Worm (Caenorhabditis elegans) whole organism, young adult: ENCODE data around the gene praf-3.

Experiments used
- B0019.2 ChIP-seq: fragments of 200-800 bp; sonication (Bioruptor generic); conservative IDR thresholded peaks from 2 replicates; pipeline ENCODE4 v1.3.6; 2022; ENCODE audit warnings: missing genetic modification reagents, missing genetic modification characterization, missing compliant biosample characterization
- C17E4.6 ChIP-seq: fragments of 200-800 bp; sonication (Bioruptor generic); IDR thresholded peaks from 2 replicates; pipeline ENCODE4 v1.3.6; 2022; ENCODE audit warnings: missing genetic modification reagents, missing genetic modification characterization, missing compliant biosample characterization
- D2030.7 ChIP-seq: fragments of 200-800 bp; sonication (Bioruptor generic); IDR thresholded peaks from 2 replicates; pipeline ENCODE4 v1.3.6; 2022; ENCODE audit warnings: missing genetic modification reagents, missing genetic modification characterization, missing compliant biosample characterization
- F33H1.4 ChIP-seq: fragments of 200-800 bp; sonication (Bioruptor generic); IDR thresholded peaks from 2 replicates; pipeline ENCODE4 v1.3.6; 2022; ENCODE audit warnings: missing genetic modification reagents, missing genetic modification characterization, missing compliant biosample characterization
- F37B4.10 ChIP-seq: fragments of 200-800 bp; sonication (Bioruptor generic); IDR thresholded peaks from 2 replicates; pipeline ENCODE4 v1.3.6; 2022; ENCODE audit warnings: missing genetic modification characterization, missing compliant biosample characterization
- F52B5.7 ChIP-seq: sonication (generic microtip); optimal IDR thresholded peaks from 2 replicates; lab custom pipeline; 2016; ENCODE audit warnings: mild to moderate bottlenecking, missing genetic modification characterization, missing compliant biosample characterization
- F55B11.4 ChIP-seq: sonication (generic microtip); optimal IDR thresholded peaks from 2 replicates; lab custom pipeline; 2016; ENCODE audit warnings: missing compliant biosample characterization, missing genetic modification characterization, borderline replicate concordance; ENCODE audit not compliant: insufficient read depth
- F57C9.4 ChIP-seq: sonication (generic microtip); optimal IDR thresholded peaks from 2 replicates; lab custom pipeline; 2017; ENCODE audit warnings: mild to moderate bottlenecking, missing genetic modification characterization, missing compliant biosample characterization
- T07F8.4 ChIP-seq: sonication (generic microtip); optimal IDR thresholded peaks from 2 replicates; lab custom pipeline; 2016; ENCODE audit warnings: mild to moderate bottlenecking, missing genetic modification characterization, moderate library complexity, missing compliant biosample characterization
- Y53G8AR.9 ChIP-seq: fragments of 200-800 bp; sonication (Bioruptor generic); conservative IDR thresholded peaks from 2 replicates; pipeline ENCODE4 v1.3.6; 2022; ENCODE audit warnings: missing genetic modification reagents, missing genetic modification characterization, missing compliant biosample characterization
- Y56A3A.18 ChIP-seq: fragments of 200-800 bp; sonication (Bioruptor generic); IDR thresholded peaks from 2 replicates; pipeline ENCODE4 v1.3.6; 2022; ENCODE audit warnings: missing genetic modification reagents, missing genetic modification characterization, missing compliant biosample characterization
- Y79H2A.3 ChIP-seq: fragments of 200-800 bp; sonication (Bioruptor generic); conservative IDR thresholded peaks from 2 replicates; pipeline ENCODE4 v1.3.6; 2022; ENCODE audit warnings: missing genetic modification reagents, missing genetic modification characterization, missing compliant biosample characterization
- Y95B8A.8 ChIP-seq: fragments of 200-800 bp; sonication (Bioruptor generic); IDR thresholded peaks from 2 replicates; pipeline ENCODE4 v1.3.6; 2022; ENCODE audit warnings: missing genetic modification reagents, missing genetic modification characterization, missing compliant biosample characterization
- ZK185.1 ChIP-seq: sonication (generic microtip); optimal IDR thresholded peaks from 2 replicates; lab custom pipeline; 2016; ENCODE audit warnings: mild to moderate bottlenecking, missing genetic modification characterization, missing compliant biosample characterization; ENCODE audit not compliant: poor library complexity, severe bottlenecking
- ama-1 ChIP-seq, 3 experiments: fragments of 150-350 bp in 1 of 3; sonication (generic microtip) in 2 of 3; optimal IDR thresholded peaks; 2 replicates each; lab custom pipeline; 2014 to 2018; ENCODE audit warnings: missing biosample characterization in 2 of 3, missing genetic modification characterization in 2 of 3, missing genetic modification reagents in 2 of 3
- aptf-3 ChIP-seq: fragments of 200-800 bp; sonication (Bioruptor generic); IDR thresholded peaks from 2 replicates; pipeline ENCODE4 v1.3.6; 2022; ENCODE audit warnings: missing genetic modification characterization, missing compliant biosample characterization
- atf-7 ChIP-seq: sonication (generic microtip); optimal IDR thresholded peaks from 2 replicates; lab custom pipeline; 2017; ENCODE audit warnings: mild to moderate bottlenecking, missing genetic modification characterization, missing compliant biosample characterization
- athp-1 ChIP-seq: sonication (generic microtip); optimal IDR thresholded peaks from 2 replicates; lab custom pipeline; 2017; ENCODE audit warnings: mild to moderate bottlenecking, missing genetic modification characterization, missing compliant biosample characterization
- attf-5 ChIP-seq: fragments of 200-800 bp; sonication (Bioruptor generic); optimal IDR thresholded peaks from 2 replicates; lab custom pipeline; 2018; ENCODE audit warnings: mild to moderate bottlenecking, missing genetic modification characterization, missing compliant biosample characterization
- ccch-3 ChIP-seq: fragments of 200-800 bp; sonication (Bioruptor generic); optimal IDR thresholded peaks from 2 replicates; lab custom pipeline; 2018; ENCODE audit warnings: mild to moderate bottlenecking, missing genetic modification characterization, missing compliant biosample characterization
- ceh-40 ChIP-seq: fragments of 200-800 bp; sonication (Bioruptor generic); IDR thresholded peaks from 2 replicates; pipeline ENCODE4 v1.3.6; 2022; ENCODE audit warnings: missing genetic modification characterization, missing compliant biosample characterization
- ceh-79 ChIP-seq: sonication (generic microtip); optimal IDR thresholded peaks from 2 replicates; lab custom pipeline; 2017; ENCODE audit warnings: mild to moderate bottlenecking, missing genetic modification characterization, missing compliant biosample characterization
- chd-7 ChIP-seq: sonication (generic microtip); optimal IDR thresholded peaks from 2 replicates; lab custom pipeline; 2016; ENCODE audit warnings: mild to moderate bottlenecking, missing genetic modification characterization, moderate library complexity, missing compliant biosample characterization
- die-1 ChIP-seq: sonication (generic microtip); optimal IDR thresholded peaks from 2 replicates; lab custom pipeline; 2016; ENCODE audit warnings: missing genotype, mild to moderate bottlenecking, missing genetic modification characterization, missing compliant biosample characterization
- dpl-1 ChIP-seq: fragments of 150-350 bp; optimal IDR thresholded peaks from 2 replicates; lab custom pipeline; 2014; ENCODE audit warnings: missing biosample characterization, missing genetic modification reagents, missing genetic modification characterization
- egl-18 ChIP-seq: fragments of 200-800 bp; sonication (Bioruptor generic); IDR thresholded peaks from 2 replicates; pipeline ENCODE4 v1.3.6; 2022; ENCODE audit warnings: missing genetic modification reagents, missing genetic modification characterization, missing compliant biosample characterization
- gei-17 ChIP-seq: fragments of 200-800 bp; sonication (Bioruptor generic); optimal IDR thresholded peaks from 2 replicates; lab custom pipeline; 2018; ENCODE audit warnings: mild to moderate bottlenecking, missing genetic modification characterization, missing compliant biosample characterization
- hmg-20 ChIP-seq: fragments of 200-800 bp; sonication (Bioruptor generic); IDR thresholded peaks from 2 replicates; pipeline ENCODE4 v1.3.6; 2022; ENCODE audit warnings: missing genetic modification reagents, missing genetic modification characterization, missing compliant biosample characterization
- hrde-1 ChIP-seq: sonication (generic microtip); optimal IDR thresholded peaks from 2 replicates; lab custom pipeline; 2016; ENCODE audit warnings: missing genetic modification characterization, mild to moderate bottlenecking, missing compliant biosample characterization, moderate library complexity, missing genotype, missing genetic modification reagents, borderline replicate concordance
- hsf-1 ChIP-seq: fragments of 200-800 bp; sonication (Bioruptor generic); IDR thresholded peaks from 2 replicates; pipeline ENCODE4 v1.3.6; 2022; ENCODE audit warnings: missing genetic modification reagents, missing genetic modification characterization, missing compliant biosample characterization
- lsl-1 ChIP-seq: fragments of 200-800 bp; sonication (Bioruptor generic); optimal IDR thresholded peaks from 2 replicates; lab custom pipeline; 2018; ENCODE audit warnings: mild to moderate bottlenecking, missing genetic modification characterization, moderate library complexity, missing compliant biosample characterization
- lsy-27 ChIP-seq: sonication (generic microtip); optimal IDR thresholded peaks from 2 replicates; lab custom pipeline; 2017; ENCODE audit warnings: missing genetic modification characterization, mild to moderate bottlenecking, missing compliant biosample characterization, antibody characterized with exemption, missing genotype, borderline replicate concordance; ENCODE audit not compliant: insufficient read depth
- mcd-1 ChIP-seq: fragments of 200-800 bp; sonication (Bioruptor generic); IDR thresholded peaks from 2 replicates; pipeline ENCODE4 v1.3.6; 2022; ENCODE audit warnings: missing genetic modification reagents, missing genetic modification characterization, missing compliant biosample characterization
- pbrm-1 ChIP-seq: fragments of 200-800 bp; sonication (Bioruptor generic); IDR thresholded peaks from 2 replicates; pipeline ENCODE4 v1.3.6; 2022; ENCODE audit warnings: missing genetic modification reagents, missing genetic modification characterization, missing compliant biosample characterization
- pha-4 ChIP-seq: fragments of 150-350 bp; sonication (generic microtip); optimal IDR thresholded peaks from 2 replicates; lab custom pipeline; 2014; ENCODE audit warnings: missing biosample characterization, missing genetic modification reagents, missing genetic modification characterization
- repo-1 ChIP-seq: sonication (generic microtip); optimal IDR thresholded peaks from 2 replicates; lab custom pipeline; 2017; ENCODE audit warnings: mild to moderate bottlenecking, missing genetic modification characterization, missing compliant biosample characterization
- snpc-1.3 ChIP-seq: sonication (generic microtip); optimal IDR thresholded peaks from 2 replicates; lab custom pipeline; 2017; ENCODE audit warnings: missing genetic modification characterization, mild to moderate bottlenecking, missing compliant biosample characterization, antibody characterized with exemption, moderate library complexity, missing genotype, missing genetic modification reagents; ENCODE audit not compliant: insufficient read depth
- somi-1 ChIP-seq: fragments of 200-800 bp; sonication (Bioruptor generic); optimal IDR thresholded peaks from 2 replicates; lab custom pipeline; 2018; ENCODE audit warnings: mild to moderate bottlenecking, missing genetic modification characterization, missing compliant biosample characterization
- tlf-1 ChIP-seq: fragments of 200-800 bp; sonication (Bioruptor generic); optimal IDR thresholded peaks from 2 replicates; lab custom pipeline; 2018; ENCODE audit warnings: mild to moderate bottlenecking, missing genetic modification characterization, missing compliant biosample characterization
- unc-62 ChIP-seq: fragments of 150-350 bp; optimal IDR thresholded peaks from 2 replicates; lab custom pipeline; 2014; ENCODE audit warnings: missing biosample characterization, missing genetic modification reagents, missing genetic modification characterization
- ztf-22 ChIP-seq: fragments of 200-800 bp; sonication (Bioruptor generic); optimal IDR thresholded peaks from 2 replicates; lab custom pipeline; 2018; ENCODE audit warnings: mild to moderate bottlenecking, missing genetic modification characterization, moderate library complexity, missing compliant biosample characterization
- ztf-25 ChIP-seq: fragments of 200-800 bp; sonication (Bioruptor generic); IDR thresholded peaks from 2 replicates; pipeline ENCODE4 v1.3.6; 2022; ENCODE audit warnings: missing genetic modification reagents, missing genetic modification characterization, missing compliant biosample characterization

Gene praf-3

DNA sequence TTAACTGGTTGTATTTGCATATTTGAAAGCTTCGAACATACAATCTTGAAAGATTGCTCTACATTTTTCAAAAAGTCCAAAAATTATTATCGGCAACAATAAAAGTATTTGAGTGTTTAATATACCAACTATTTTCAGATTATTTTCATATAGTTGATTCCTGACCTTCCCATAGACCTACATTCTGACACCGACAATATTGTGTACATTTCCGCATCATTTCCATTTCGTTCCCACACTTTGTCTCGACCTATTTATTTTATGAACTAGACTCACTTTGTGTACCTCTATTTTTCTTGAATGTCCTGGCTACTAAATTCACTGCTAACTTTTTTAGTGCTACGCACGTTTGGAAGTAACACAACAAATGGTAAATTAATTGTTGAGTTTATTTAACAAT lies 37.4 kb upstream of the praf-3 start, which contains the start of gene lgc-5:
Gene lgc-5 (plus strand): TSS at position 301 of the 400 bp plus-strand sequence.
- TF ChIP-seq Y95B8A.8 (no peak), dpl-1 (GFP tag; lab: Kevin White, UChicago) (no peak), T07F8.4 (tag; lab: Kevin White, UChicago) (no peak), hsf-1 (GFP tag; lab: Robert Waterston, UW) (no peak), somi-1 (GFP tag; lab: Kevin White, UChicago) (no peak), lsl-1 (GFP tag; lab: Kevin White, UChicago) (no peak), ama-1 (optimal IDR thresholded peaks at IDR 0.05; lab: Kevin White, UChicago) (no peak), ama-1 (GFP tag; optimal IDR thresholded peaks at IDR 0.05; lab: Kevin White, UChicago) (no peak), F52B5.7 (no peak), egl-18 (no peak), hmg-20 (GFP tag; lab: Robert Waterston, UW) (no peak), snpc-1.3 (tag; lab: Kevin White, UChicago) (no peak)

DNA sequence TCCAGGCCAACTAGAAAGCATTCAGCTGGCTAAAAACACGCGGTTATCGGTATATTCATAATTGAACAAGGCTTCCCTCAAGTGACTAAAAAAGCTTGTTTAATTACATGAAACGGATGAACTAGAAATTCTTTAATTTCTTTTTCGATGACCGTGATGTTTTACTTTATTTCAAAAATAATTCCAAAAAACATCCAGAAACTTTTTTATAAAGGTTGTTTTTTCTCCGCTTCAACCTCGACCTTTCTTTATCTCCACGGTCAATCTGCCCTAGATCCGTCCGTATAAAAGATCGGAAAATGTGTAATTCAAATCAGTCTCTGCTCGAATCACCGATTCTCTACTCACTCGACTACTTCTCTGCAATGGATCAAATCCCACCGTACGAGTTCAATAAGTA lies 34.3 kb upstream of the praf-3 start, which contains the start of gene F17E9.5:
Gene F17E9.5 (plus strand): TSS at position 301 of the 400 bp plus-strand sequence.
- TF ChIP-seq ztf-25 (no peak), Y79H2A.3 (GFP tag; lab: Robert Waterston, UW) (no peak), athp-1 (tag; lab: Kevin White, UChicago) (no peak), Y95B8A.8 (no peak), repo-1 (no peak), attf-5 (GFP tag; lab: Kevin White, UChicago) (no peak), lsy-27 (tag; lab: Kevin White, UChicago) (no peak), ztf-22 (GFP tag; lab: Kevin White, UChicago) (no peak), F57C9.4 (tag; lab: Kevin White, UChicago) (no peak), D2030.7 (GFP tag; lab: Robert Waterston, UW) (no peak), gei-17 (GFP tag; lab: Kevin White, UChicago) (no peak), F33H1.4 (GFP tag; lab: Robert Waterston, UW) (no peak), egl-18 (no peak), ZK185.1 (no peak), ceh-40 (no peak), ceh-79 (no peak), atf-7 (tag; lab: Kevin White, UChicago) (no peak)

DNA sequence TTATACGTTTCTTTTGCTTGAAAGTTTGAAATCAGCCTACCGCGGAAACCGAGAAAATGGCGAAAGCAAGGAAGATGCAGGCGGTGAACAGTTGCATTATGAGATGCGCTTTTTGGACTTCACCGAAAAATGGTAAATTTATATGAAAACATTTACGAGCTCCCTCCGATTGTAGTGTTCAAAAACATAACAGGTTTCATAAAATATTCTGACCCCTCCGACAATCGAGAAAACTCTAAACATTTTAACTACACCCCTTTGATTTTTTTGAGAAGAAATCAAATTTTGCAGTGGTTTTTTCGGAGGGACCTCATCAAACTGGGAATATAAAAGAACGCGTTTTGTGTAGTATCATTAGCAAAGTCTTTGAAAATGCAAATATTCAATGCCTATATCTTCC lies 32.7 kb upstream of the praf-3 start, which contains the start of the genes F17E9.18 and F17E9.15:
Gene F17E9.18 (minus strand): TSS at position 101 of the 400 bp plus-strand sequence.
Gene F17E9.15 (plus strand): TSS at position 368 of the 400 bp plus-strand sequence.
- TF ChIP-seq mcd-1 (GFP tag; lab: Robert Waterston, UW), result no peak
- no peak for TF ChIP-seq pha-4 (tag; lab: Kevin White, UChicago)
- no peak for TF ChIP-seq hrde-1 (tag; lab: Kevin White, UChicago)
- TF ChIP-seq F37B4.10 (GFP tag; lab: Robert Waterston, UW), result no peak
- TF ChIP-seq hmg-20 (GFP tag; lab: Robert Waterston, UW), result no peak
- TF ChIP-seq B0019.2 (GFP tag; lab: Robert Waterston, UW), result no peak
- no peak for TF ChIP-seq attf-5 (GFP tag; lab: Kevin White, UChicago)
- no peak for TF ChIP-seq C17E4.6
- no peak for TF ChIP-seq pbrm-1
- TF ChIP-seq tlf-1 (GFP tag; lab: Kevin White, UChicago), result no peak
- no peak for TF ChIP-seq Y53G8AR.9
- TF ChIP-seq die-1 (tag; lab: Kevin White, UChicago), result no peak
- TF ChIP-seq unc-62 (GFP tag; lab: Kevin White, UChicago), result no peak
- no peak for TF ChIP-seq chd-7 (tag; lab: Kevin White, UChicago)
- TF ChIP-seq ztf-25, result no peak
- TF ChIP-seq aptf-3, result no peak
- no peak for TF ChIP-seq F55B11.4 (tag; lab: Kevin White, UChicago)
- no peak for TF ChIP-seq ccch-3 (GFP tag; lab: Kevin White, UChicago)
- no peak for TF ChIP-seq Y56A3A.18 (GFP tag; lab: Robert Waterston, UW)
- TF ChIP-seq, all 124 proteins: peak for 0
